Worm (Caenorhabditis elegans): ENCODE measurements around the gene dct-8.

DNA sequence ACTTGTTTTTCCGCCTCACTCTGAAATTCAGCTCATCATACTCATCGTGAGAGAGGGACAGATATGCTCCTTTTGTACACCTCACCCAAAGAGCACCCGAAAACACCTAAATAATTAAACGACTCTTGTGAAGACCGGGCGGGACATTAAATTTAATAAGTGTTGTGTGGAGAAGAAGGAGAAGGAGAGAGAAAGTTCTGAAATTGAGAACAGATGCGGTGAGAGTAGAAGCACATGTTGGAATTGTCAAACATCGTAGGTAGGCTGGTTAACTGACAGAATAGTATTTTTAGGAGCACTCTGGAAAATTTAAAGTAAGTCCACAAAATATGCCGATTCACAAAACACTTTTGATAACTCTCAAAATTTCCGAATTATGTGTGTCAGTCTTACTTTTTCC, 41.3 kb upstream of the dct-8 start:
- no peak for TF ChIP-seq nhr-77 (tag; optimal IDR thresholded peaks at IDR 0.05)
- no peak for TF ChIP-seq pha-4 (tag; optimal IDR thresholded peaks at IDR 0.05)
- no peak for TF ChIP-seq egl-5 (tag; optimal IDR thresholded peaks at IDR 0.05)
- TF ChIP-seq nhr-76 (tag; optimal IDR thresholded peaks at IDR 0.05): no peak
- TF ChIP-seq tbx-2 (tag; optimal IDR thresholded peaks at IDR 0.05): no peak
- TF ChIP-seq unc-62 (GFP tag; optimal IDR thresholded peaks at IDR 0.05): no peak
- TF ChIP-seq elt-3 (tag; optimal IDR thresholded peaks at IDR 0.05): no peak
- no peak for TF ChIP-seq zag-1 (tag; optimal IDR thresholded peaks at IDR 0.05)
